Fruit fly (Drosophila melanogaster) whole organism, adult: ENCODE data around the gene CG2004.

Experiments used
- CG11617 ChIP-seq: fragments of 200-800 bp; sonication (Bioruptor generic); optimal IDR thresholded peaks from 2 replicates; lab custom pipeline; 2017; ENCODE audit warnings: mild to moderate bottlenecking, missing biosample characterization, missing genetic modification reagents, missing genetic modification characterization
- CG14711 ChIP-seq: fragments of 200-800 bp; sonication (Bioruptor generic); optimal IDR thresholded peaks from 2 replicates; lab custom pipeline; 2018; ENCODE audit warnings: missing biosample characterization, mild to moderate bottlenecking, missing genetic modification characterization, moderate library complexity
- CG33017 ChIP-seq: fragments of 200-800 bp; sonication (Bioruptor generic); optimal IDR thresholded peaks from 2 replicates; lab custom pipeline; 2018; ENCODE audit warnings: missing biosample characterization, mild to moderate bottlenecking, missing genetic modification characterization, moderate library complexity
- CG7045 ChIP-seq: fragments of 200-800 bp; sonication (Bioruptor generic); optimal IDR thresholded peaks from 2 replicates; lab custom pipeline; 2017; ENCODE audit warnings: missing biosample characterization, mild to moderate bottlenecking, missing genetic modification characterization
- Hr96 ChIP-seq: fragments of 200-800 bp; sonication (Bioruptor generic); optimal IDR thresholded peaks from 2 replicates; lab custom pipeline; 2016; ENCODE audit warnings: missing biosample characterization, missing genetic modification characterization
- Mnt ChIP-seq: fragments of 200-800 bp; sonication (Bioruptor generic); optimal IDR thresholded peaks from 2 replicates; lab custom pipeline; 2016; ENCODE audit warnings: missing biosample characterization, mild to moderate bottlenecking, missing genetic modification characterization
- kay ChIP-seq: fragments of 200-800 bp; sonication (Bioruptor generic); peaks from one replicate; lab custom pipeline; 2016; ENCODE audit warnings: missing biosample characterization, missing genetic modification characterization, borderline replicate concordance
- ovo ChIP-seq: fragments of 200-800 bp; sonication (Bioruptor generic); optimal IDR thresholded peaks from 2 replicates; lab custom pipeline; 2016; ENCODE audit warnings: missing biosample characterization, missing genetic modification characterization
- tj ChIP-seq: fragments of 200-800 bp; sonication (Bioruptor generic); optimal IDR thresholded peaks from 3 replicates; lab custom pipeline; 2017; ENCODE audit warnings: missing biosample characterization, mild to moderate bottlenecking, missing genetic modification characterization, moderate library complexity

dm6 chrX:8726816-8727215 lies 12.1 kb upstream of the CG2004 start:
- TF ChIP-seq tj (no peak), CG33017 (tag; lab: Kevin White, UChicago) (no peak), Hr96 (GFP tag; lab: Kevin White, UChicago) (no peak), CG11617 (GFP tag; lab: Kevin White, UChicago) (no peak), kay (GFP tag; lab: Kevin White, UChicago) (no peak), Mnt (no peak), ovo (GFP tag; lab: Kevin White, UChicago) (no peak), CG14711 (tag; lab: Kevin White, UChicago) (no peak), CG7045 (GFP tag; lab: Kevin White, UChicago) (no peak)
